Worm (Caenorhabditis elegans): ENCODE results near the gene F40F12.3.

F40F12.3 gene

ce11 chrIII:9956665-9957401, 36.2 kb upstream of the F40F12.3 start, which contains the start of gene alx-1 (continued):
- TF ChIP-seq dmd-6 (GFP tag; IDR thresholded peaks at IDR 0.05) = peak; percentile 45; the same call in 1 of the 2 replicates

ce11 chrIII:9956123-9956522, 35.5 kb upstream of the F40F12.3 start, which contains the start of gene mog-1:
TSS of gene mog-1 (minus strand) at chrIII:9956215.
- no peak for TF ChIP-seq aly-2 (tag; optimal IDR thresholded peaks at IDR 0.05)
- peak in 1 of 2 experiments; percentile 53 for TF ChIP-seq lsy-2 (tag; optimal IDR thresholded peaks at IDR 0.05)
- TF ChIP-seq hmg-1.1 (GFP tag; IDR thresholded peaks at IDR 0.05) = no peak
- TF ChIP-seq cey-2 (tag; optimal IDR thresholded peaks at IDR 0.05; ENCODE audit: borderline replicate concordance, insufficient read depth) = no peak
- TF ChIP-seq tag-97 (GFP tag; IDR thresholded peaks at IDR 0.05) = no peak
- no peak for TF ChIP-seq set-16 (GFP tag; IDR thresholded peaks at IDR 0.05)
- no peak for TF ChIP-seq nhr-41 (GFP tag; IDR thresholded peaks at IDR 0.05)
- no peak for TF ChIP-seq lim-7 (GFP tag; IDR thresholded peaks at IDR 0.05)
- TF ChIP-seq ZK546.5 (tag; optimal IDR thresholded peaks at IDR 0.05) = no peak
- peak; percentile 17 for TF ChIP-seq mes-2 (tag; optimal IDR thresholded peaks at IDR 0.05; ENCODE audit: poor library complexity, severe bottlenecking)
- no peak for TF ChIP-seq pqm-1 (tag; optimal IDR thresholded peaks at IDR 0.05)
- no peak for TF ChIP-seq zag-1 (tag; optimal IDR thresholded peaks at IDR 0.05)
- no peak for TF ChIP-seq T20F7.1 (GFP tag; optimal IDR thresholded peaks at IDR 0.05)
- TF ChIP-seq unc-130 (GFP tag; optimal IDR thresholded peaks at IDR 0.05) = no peak
- no peak for TF ChIP-seq lin-29 (GFP tag; IDR thresholded peaks at IDR 0.05)
- TF ChIP-seq mxl-3 (GFP tag; optimal IDR thresholded peaks at IDR 0.05) = no peak
- no peak for TF ChIP-seq nhr-48 (tag; optimal IDR thresholded peaks at IDR 0.05)
- peak; percentile 44 for TF ChIP-seq lin-38 (GFP tag; IDR thresholded peaks at IDR 0.05)
- TF ChIP-seq F26F4.8 (GFP tag; conservative IDR thresholded peaks at IDR 0.05) = no peak
- TF ChIP-seq sdz-12 (GFP tag; optimal IDR thresholded peaks at IDR 0.05) = no peak
- TF ChIP-seq Y75B8A.6 (GFP tag; IDR thresholded peaks at IDR 0.05) = no peak
- TF ChIP-seq egl-43 (GFP tag; IDR thresholded peaks at IDR 0.05) = no peak
- TF ChIP-seq snpc-1.2 (GFP tag; IDR thresholded peaks at IDR 0.05) = no peak
- TF ChIP-seq nhr-28 (tag; optimal IDR thresholded peaks at IDR 0.05) = peak; percentile 18
- no peak for TF ChIP-seq egl-27 (tag; optimal IDR thresholded peaks at IDR 0.05)
- no peak for TF ChIP-seq vab-7 (GFP tag; IDR thresholded peaks at IDR 0.05)
- TF ChIP-seq nhr-10 (tag; optimal IDR thresholded peaks at IDR 0.05) = no peak
- no peak for TF ChIP-seq mdt-29 (GFP tag; IDR thresholded peaks at IDR 0.05)
- TF ChIP-seq hlh-30 (tag; optimal IDR thresholded peaks at IDR 0.05; ENCODE audit: insufficient read depth) = no peak
- TF ChIP-seq ama-1 (optimal IDR thresholded peaks at IDR 0.05) = no peak
- no peak for TF ChIP-seq ces-1 (GFP tag; optimal IDR thresholded peaks at IDR 0.05)
- TF ChIP-seq daf-16 (GFP tag; optimal IDR thresholded peaks at IDR 0.05) = no peak
- peak; percentile 19 for TF ChIP-seq daf-16 (tag; optimal IDR thresholded peaks at IDR 0.05)
- TF ChIP-seq skn-1 (tag; optimal IDR thresholded peaks at IDR 0.05) = no peak
- TF ChIP-seq ztf-7 (tag; optimal IDR thresholded peaks at IDR 0.05) = no peak
- TF ChIP-seq rbr-2 (tag; optimal IDR thresholded peaks at IDR 0.05) = no peak
- TF ChIP-seq T26A8.4 (GFP tag; IDR thresholded peaks at IDR 0.05) = no peak

DNA sequence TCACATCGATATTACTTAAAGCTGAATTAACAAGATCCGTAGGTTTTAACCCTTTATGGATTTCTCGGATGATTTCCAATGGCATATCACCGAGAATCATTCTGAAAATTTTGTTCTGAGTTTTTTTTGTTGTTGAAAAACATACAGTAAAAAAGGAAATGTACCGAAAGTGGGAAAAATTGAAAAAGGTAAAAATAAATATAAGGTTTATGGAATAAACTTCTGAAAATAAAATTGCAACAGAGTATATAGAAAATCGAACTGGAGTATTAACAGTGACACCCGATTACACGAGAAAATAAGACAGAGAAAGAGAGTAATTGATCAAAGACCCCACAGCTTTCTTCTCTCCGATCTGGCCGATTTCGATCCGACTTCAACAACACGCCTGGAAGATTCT, 31.2 kb upstream of the F40F12.3 start, which contains the start of gene K03H1.11:
Gene K03H1.11, minus strand, starts transcription at position 101 of the 400 bp plus-strand sequence.
- TF ChIP-seq nhr-6 (tag; optimal IDR thresholded peaks at IDR 0.05) = no peak
- TF ChIP-seq unc-62 (GFP tag; optimal IDR thresholded peaks at IDR 0.05 in 1 of 2) = peak in 1 of 2 experiments; percentile 31
- TF ChIP-seq unc-62 (tag; optimal IDR thresholded peaks at IDR 0.05) = no peak
